Fruit fly (Drosophila melanogaster) S2 (cell line): ENCODE data around the gene CG4935.

Source experiments
- CG8478 ChIP-seq: fragments of >200 bp; optimal IDR thresholded peaks from 2 replicates; lab custom pipeline; 2018
- CTCF ChIP-seq, 2 experiments: fragments of >200 bp; optimal IDR thresholded peaks; 2 replicates each; lab custom pipeline; 2018

DNA sequence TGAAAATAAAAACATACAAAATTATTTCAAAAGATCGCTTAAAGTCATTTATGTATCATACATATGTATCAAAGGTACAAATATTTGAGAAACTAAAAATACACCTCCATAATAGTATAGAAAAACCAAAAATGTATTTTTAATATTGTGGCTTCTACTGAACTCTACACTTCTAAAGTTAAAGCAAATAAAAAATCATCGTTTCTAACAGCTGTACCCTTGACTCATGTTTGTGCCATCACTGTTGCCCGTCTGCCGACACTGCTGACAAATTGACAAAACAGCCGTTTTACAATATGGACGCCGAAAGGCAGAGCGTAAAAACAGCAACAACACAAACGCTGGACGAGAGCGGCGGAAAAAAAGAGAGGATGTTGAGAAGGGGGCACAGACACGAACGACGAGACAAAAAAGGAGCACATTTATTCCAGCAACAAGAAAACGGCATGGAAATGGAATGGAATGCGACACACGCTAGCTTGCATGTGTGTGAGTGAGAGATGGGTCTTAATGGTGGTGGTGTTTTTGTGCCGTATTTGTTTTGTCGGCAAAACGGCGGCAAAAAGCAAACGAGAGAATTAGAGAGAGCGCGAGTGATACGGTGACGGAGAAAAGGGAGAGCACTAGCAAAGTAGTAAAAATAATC lies 24.5 kb downstream of the CG4935 start:
- TF ChIP-seq CG8478 (lab: Kevin White, UChicago) (no peak), CTCF (optimal IDR thresholded peaks at IDR 0.05; lab: Kevin White, UChicago) (peak in 1 of 2 experiments; percentile 3)
